Worm (Caenorhabditis elegans): ENCODE data around the gene C54F6.12.

DNA sequence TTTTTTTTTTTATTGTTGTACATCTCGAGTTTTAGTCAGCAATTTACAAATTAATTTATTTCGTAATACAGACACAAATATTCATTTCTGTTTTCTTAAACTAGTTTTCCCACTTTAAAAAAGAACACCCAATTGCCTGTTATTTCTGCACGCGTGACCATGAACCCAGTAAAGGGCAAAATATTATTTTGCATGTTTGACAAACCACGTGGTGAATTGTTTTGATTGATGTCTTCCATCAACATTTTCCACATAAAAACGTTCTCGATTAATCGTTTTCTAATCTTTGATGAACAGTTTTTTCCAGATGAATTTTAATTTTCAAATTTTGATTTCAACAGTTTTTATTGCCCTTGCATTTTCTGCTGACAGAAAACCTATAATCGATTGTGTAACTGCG, 12.2 kb downstream of the C54F6.12 start, which contains the start of gene C54F6.18:
- no peak for TF ChIP-seq ceh-82 (tag; optimal IDR thresholded peaks at IDR 0.05)
- TF ChIP-seq egl-27 (tag; optimal IDR thresholded peaks at IDR 0.05): no peak
- TF ChIP-seq elt-3 (tag; optimal IDR thresholded peaks at IDR 0.05): no peak
- no peak for TF ChIP-seq nhr-129 (tag; optimal IDR thresholded peaks at IDR 0.05)
- TF ChIP-seq lin-11 (tag; optimal IDR thresholded peaks at IDR 0.05): no peak
- TF ChIP-seq sma-3 (GFP tag; optimal IDR thresholded peaks at IDR 0.05): no peak
- no peak for TF ChIP-seq aly-2 (tag; optimal IDR thresholded peaks at IDR 0.05)
- TF ChIP-seq mab-5 (tag; optimal IDR thresholded peaks at IDR 0.05): no peak
- no peak for TF ChIP-seq unc-55 (GFP tag; optimal IDR thresholded peaks at IDR 0.05)
- TF ChIP-seq nhr-237 (tag; optimal IDR thresholded peaks at IDR 0.05): no peak
- TF ChIP-seq nhr-12 (tag; optimal IDR thresholded peaks at IDR 0.05): no peak
- no peak for TF ChIP-seq gmeb-1 (tag; optimal IDR thresholded peaks at IDR 0.05)
- no peak for TF ChIP-seq lin-39 (tag; optimal IDR thresholded peaks at IDR 0.05)
- no peak for TF ChIP-seq lsy-2 (tag; optimal IDR thresholded peaks at IDR 0.05)

Measured in whole organism, L2 larva.